Fruit fly (Drosophila melanogaster): ENCODE results near the gene CG4115.

DNA sequence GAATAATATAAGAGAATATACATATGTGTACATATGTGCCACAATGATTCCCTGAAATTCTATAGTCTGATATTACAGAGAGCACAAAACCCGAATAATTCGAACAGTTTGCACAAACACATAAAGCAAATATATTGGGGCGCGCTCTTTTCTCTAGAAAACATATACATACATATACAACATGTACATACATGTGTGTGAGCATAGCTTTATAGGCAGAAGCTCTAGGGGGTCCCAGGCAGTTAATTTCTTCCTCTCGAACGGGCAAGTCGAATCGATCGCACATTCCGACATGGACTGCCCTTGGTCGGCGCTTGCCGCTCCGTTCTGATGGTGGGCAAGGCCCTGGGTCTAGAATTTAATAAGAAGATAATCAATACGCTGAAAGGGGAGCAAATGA, 13.0 kb downstream of the CG4115 start, which contains the start of gene GstD3:
- TF ChIP-seq net (GFP tag; optimal IDR thresholded peaks at IDR 0.05) = no peak
- no peak for TF ChIP-seq CG7368 (GFP tag; optimal IDR thresholded peaks at IDR 0.05)
